Fruit fly (Drosophila melanogaster) whole organism, embryonic: ENCODE results near the gene Mst57Da.

ENCODE experiments used
- Atf6 ChIP-seq: fragments of 200-800 bp; sonication (Bioruptor generic); IDR thresholded peaks from 2 replicates; pipeline ENCODE4 v1.3.6; 2022; ENCODE audit warnings: missing biosample characterization, missing genetic modification characterization
- Blimp-1 ChIP-seq: fragments of 200-800 bp; sonication (Bioruptor generic); optimal IDR thresholded peaks from 3 replicates; lab custom pipeline; 2018; ENCODE audit warnings: missing biosample characterization, missing genetic modification characterization, mild to moderate bottlenecking, moderate library complexity, missing genetic modification reagents
- C15 ChIP-seq: fragments of 200-800 bp; sonication (Bioruptor generic); IDR thresholded peaks from 3 replicates; pipeline ENCODE4 v1.3.6; 2022; ENCODE audit warnings: missing biosample characterization, missing genetic modification characterization
- CG10543 ChIP-seq: fragments of 200-800 bp; sonication (Bioruptor generic); optimal IDR thresholded peaks from 3 replicates; lab custom pipeline; 2017; ENCODE audit warnings: missing biosample characterization, mild to moderate bottlenecking, missing genetic modification characterization, moderate library complexity
- CG11247 ChIP-seq: fragments of 200-800 bp; sonication (Bioruptor generic); IDR thresholded peaks from 2 replicates; pipeline ENCODE4 v1.3.6; 2022; ENCODE audit warnings: missing biosample characterization, missing genetic modification characterization
- CG12236 ChIP-seq: fragments of 200-800 bp; sonication (Bioruptor generic); optimal IDR thresholded peaks from 2 replicates; lab custom pipeline; 2016; ENCODE audit warnings: missing biosample characterization, missing genetic modification characterization
- CG1233 ChIP-seq: fragments of 200-800 bp; sonication (Bioruptor generic); optimal IDR thresholded peaks from 4 replicates; lab custom pipeline; 2018; ENCODE audit warnings: missing biosample characterization, mild to moderate bottlenecking, missing genetic modification characterization
- CG12391 ChIP-seq: fragments of 200-800 bp; sonication (Bioruptor generic); optimal IDR thresholded peaks from 3 replicates; lab custom pipeline; 2018; ENCODE audit warnings: missing biosample characterization, mild to moderate bottlenecking, missing genetic modification characterization, moderate library complexity
- CG13775 ChIP-seq: fragments of 200-800 bp; sonication (Bioruptor generic); optimal IDR thresholded peaks from 3 replicates; lab custom pipeline; 2017; ENCODE audit warnings: missing biosample characterization, mild to moderate bottlenecking, missing genetic modification characterization
- CG14014 ChIP-seq: fragments of 200-800 bp; sonication (Bioruptor generic); IDR thresholded peaks from 2 replicates; pipeline ENCODE4 v1.3.6; 2022; ENCODE audit warnings: missing biosample characterization, missing genetic modification characterization
- CG14667 ChIP-seq: fragments of 200-800 bp; sonication (Bioruptor generic); IDR thresholded peaks from 2 replicates; pipeline ENCODE4 v1.3.6; 2022; ENCODE audit warnings: missing biosample characterization, missing genetic modification characterization
- CG1529 ChIP-seq: fragments of 200-800 bp; sonication (Bioruptor generic); optimal IDR thresholded peaks from 3 replicates; lab custom pipeline; 2018; ENCODE audit warnings: missing biosample characterization, missing genetic modification characterization
- CG16779 ChIP-seq: fragments of 200-800 bp; sonication (Bioruptor generic); IDR thresholded peaks from 2 replicates; pipeline ENCODE4 v1.3.6; 2022; ENCODE audit warnings: missing biosample characterization, missing genetic modification characterization
- CG18262 ChIP-seq: fragments of 200-800 bp; optimal IDR thresholded peaks from 3 replicates; lab custom pipeline; 2019; ENCODE audit warnings: missing biosample characterization, mild to moderate bottlenecking, missing genetic modification characterization, moderate library complexity
- CG18619 ChIP-seq: fragments of 200-800 bp; sonication (Bioruptor generic); optimal IDR thresholded peaks from 3 replicates; lab custom pipeline; 2017; ENCODE audit warnings: missing biosample characterization, mild to moderate bottlenecking, missing genetic modification characterization
- CG3281 ChIP-seq: fragments of 200-800 bp; sonication (Bioruptor generic); optimal IDR thresholded peaks from 3 replicates; lab custom pipeline; 2017; ENCODE audit warnings: missing biosample characterization, mild to moderate bottlenecking, missing genetic modification characterization
- CG42726 ChIP-seq: fragments of 200-800 bp; sonication (Bioruptor generic); IDR thresholded peaks from 2 replicates; pipeline ENCODE4 v1.3.6; 2022; ENCODE audit warnings: missing biosample characterization, missing genetic modification characterization; ENCODE audit not compliant: partially characterized antibody
- CG6791 ChIP-seq: fragments of 200-800 bp; sonication (Bioruptor generic); IDR thresholded peaks from 3 replicates; pipeline ENCODE4 v1.3.6; 2022; ENCODE audit warnings: missing biosample characterization, missing genetic modification characterization; ENCODE audit not compliant: partially characterized antibody
- CG6854 ChIP-seq: fragments of 200-800 bp; sonication (Bioruptor generic); optimal IDR thresholded peaks from 3 replicates; lab custom pipeline; 2017; ENCODE audit warnings: missing biosample characterization, mild to moderate bottlenecking, missing genetic modification characterization
- CG7928 ChIP-seq: fragments of 200-800 bp; sonication (Bioruptor generic); optimal IDR thresholded peaks from 2 replicates; lab custom pipeline; 2017; ENCODE audit warnings: missing biosample characterization, mild to moderate bottlenecking, missing genetic modification characterization
- CG8944 ChIP-seq: fragments of 200-800 bp; sonication (Bioruptor generic); optimal IDR thresholded peaks from 3 replicates; lab custom pipeline; 2016; ENCODE audit warnings: missing biosample characterization, missing genetic modification characterization
- CG9932 ChIP-seq: fragments of 200-800 bp; sonication (Bioruptor generic); IDR thresholded peaks from 2 replicates; pipeline ENCODE4 v1.3.6; 2022; ENCODE audit warnings: missing biosample characterization, missing genetic modification characterization
- Fer1 ChIP-seq: fragments of 200-800 bp; sonication (Bioruptor generic); optimal IDR thresholded peaks from 2 replicates; lab custom pipeline; 2017; ENCODE audit warnings: missing biosample characterization, mild to moderate bottlenecking, missing genetic modification characterization
- Fer2 ChIP-seq: fragments of 200-800 bp; sonication (Bioruptor generic); optimal IDR thresholded peaks from 2 replicates; lab custom pipeline; 2018; ENCODE audit warnings: missing biosample characterization, mild to moderate bottlenecking, missing genetic modification characterization, moderate library complexity
- Fer3 ChIP-seq: fragments of 200-800 bp; sonication (Bioruptor generic); optimal IDR thresholded peaks from 2 replicates; lab custom pipeline; 2018; ENCODE audit warnings: missing biosample characterization, mild to moderate bottlenecking, missing genetic modification characterization, moderate library complexity
- Gug ChIP-seq: fragments of 200-800 bp; sonication (Bioruptor generic); IDR thresholded peaks from 4 replicates; pipeline ENCODE4 v1.3.6; 2022; ENCODE audit warnings: missing biosample characterization, missing genetic modification characterization
- Hr51 ChIP-seq, 2 experiments: fragments of 200-800 bp; sonication (Bioruptor generic); optimal IDR thresholded peaks; 2 replicates in 1 of 2; 3 replicates in 1 of 2; lab custom pipeline; 2016 to 2018; ENCODE audit warnings: missing biosample characterization in 2 of 2, missing genetic modification characterization in 2 of 2, mild to moderate bottlenecking in 1 of 2, moderate library complexity in 1 of 2
- NC2α ChIP-seq: fragments of 200-800 bp; sonication (Bioruptor generic); optimal IDR thresholded peaks from 2 replicates; lab custom pipeline; 2016; ENCODE audit warnings: missing biosample characterization, missing genetic modification characterization
- Nf-YA ChIP-seq: fragments of 200-800 bp; sonication (Bioruptor generic); IDR thresholded peaks from 2 replicates; pipeline ENCODE4 v1.3.6; 2022; ENCODE audit warnings: missing biosample characterization, missing genetic modification characterization
- Usf ChIP-seq: fragments of 200-800 bp; sonication (Bioruptor generic); optimal IDR thresholded peaks from 2 replicates; lab custom pipeline; 2017; ENCODE audit warnings: missing genotype, missing biosample characterization, missing genetic modification characterization
- Xrp1 ChIP-seq: fragments of 200-800 bp; sonication (Bioruptor generic); IDR thresholded peaks from 2 replicates; pipeline ENCODE4 v1.3.6; 2022; ENCODE audit warnings: missing biosample characterization, missing genetic modification characterization
- ab ChIP-seq: fragments of 200-800 bp; sonication (Bioruptor generic); optimal IDR thresholded peaks from 2 replicates; lab custom pipeline; 2016; ENCODE audit warnings: missing biosample characterization, missing genetic modification characterization
- bcd ChIP-seq: fragments of 200-800 bp; sonication (Bioruptor generic); optimal IDR thresholded peaks from 2 replicates; lab custom pipeline; 2017; ENCODE audit warnings: missing biosample characterization, mild to moderate bottlenecking, missing genetic modification characterization
- chn ChIP-seq: fragments of 200-800 bp; sonication (Bioruptor generic); optimal IDR thresholded peaks from 2 replicates; lab custom pipeline; 2016; ENCODE audit warnings: missing biosample characterization, missing genetic modification characterization
- eve ChIP-seq, 2 experiments: fragments of >200 bp; optimal IDR thresholded peaks; 2 replicates each; lab custom pipeline; 2017; ENCODE audit warnings: missing biosample characterization in 2 of 2, missing genetic modification characterization in 2 of 2
- ftz-f1 ChIP-seq: fragments of 200-800 bp; sonication (Bioruptor generic); optimal IDR thresholded peaks from 2 replicates; lab custom pipeline; 2016; ENCODE audit warnings: missing biosample characterization, missing genetic modification characterization
- grau ChIP-seq: fragments of 200-800 bp; optimal IDR thresholded peaks from 3 replicates; lab custom pipeline; 2019; ENCODE audit warnings: missing biosample characterization, mild to moderate bottlenecking, missing genetic modification characterization, moderate library complexity
- insv ChIP-seq, 2 experiments: fragments of 200-800 bp; sonication (Bioruptor generic); optimal IDR thresholded peaks; 3 replicates each; lab custom pipeline; 2016 to 2018; ENCODE audit warnings: missing biosample characterization in 2 of 2, missing genetic modification characterization in 2 of 2
- kay ChIP-seq: fragments of 200-800 bp; sonication (Bioruptor generic); optimal IDR thresholded peaks from 2 replicates; lab custom pipeline; 2016; ENCODE audit warnings: missing biosample characterization, missing genetic modification characterization
- pb ChIP-seq: fragments of 200-800 bp; sonication (Bioruptor generic); optimal IDR thresholded peaks from 3 replicates; lab custom pipeline; 2016; ENCODE audit warnings: missing biosample characterization, missing genetic modification characterization
- sd ChIP-seq: fragments of 200-800 bp; sonication (Bioruptor generic); optimal IDR thresholded peaks from 3 replicates; lab custom pipeline; 2018; ENCODE audit warnings: missing biosample characterization, mild to moderate bottlenecking, missing genetic modification characterization, moderate library complexity
- sna ChIP-seq: fragments of 200-800 bp; sonication (Bioruptor generic); IDR thresholded peaks from 2 replicates; pipeline ENCODE4 v1.3.6; 2022; ENCODE audit warnings: missing biosample characterization, missing genetic modification characterization; ENCODE audit not compliant: partially characterized antibody
- sob ChIP-seq: fragments of 200-800 bp; sonication (Bioruptor generic); IDR thresholded peaks from 2 replicates; pipeline ENCODE4 v1.3.6; 2022; ENCODE audit warnings: missing biosample characterization, missing genetic modification characterization
- tap ChIP-seq: fragments of 200-800 bp; optimal IDR thresholded peaks from 3 replicates; lab custom pipeline; 2019; ENCODE audit warnings: missing biosample characterization, mild to moderate bottlenecking, missing genetic modification characterization, moderate library complexity
- twi ChIP-seq: fragments of 200-800 bp; optimal IDR thresholded peaks from 2 replicates; lab custom pipeline; 2019; ENCODE audit warnings: missing biosample characterization, mild to moderate bottlenecking, missing genetic modification characterization, moderate library complexity
- unpg ChIP-seq: fragments of 200-800 bp; sonication (Bioruptor generic); optimal IDR thresholded peaks from 3 replicates; lab custom pipeline; 2018; ENCODE audit warnings: missing biosample characterization, mild to moderate bottlenecking, missing genetic modification characterization, moderate library complexity
- wor ChIP-seq: fragments of 200-800 bp; sonication (Bioruptor generic); IDR thresholded peaks from 2 replicates; pipeline ENCODE4 v1.3.6; 2022; ENCODE audit warnings: missing biosample characterization, missing genetic modification characterization
- z ChIP-seq: fragments of 200-800 bp; sonication (Bioruptor generic); IDR thresholded peaks from 3 replicates; pipeline ENCODE4 v1.3.6; 2022; ENCODE audit warnings: missing biosample characterization, missing genetic modification characterization
- zen2 ChIP-seq: fragments of 200-800 bp; sonication (Bioruptor generic); IDR thresholded peaks from 3 replicates; pipeline ENCODE4 v1.3.6; 2022; ENCODE audit warnings: missing biosample characterization, missing genetic modification characterization; ENCODE audit not compliant: partially characterized antibody

The Mst57Da gene

dm6 chr3R:25880198-25880970 lies 48.7 kb upstream of the Mst57Da start:
- TF ChIP-seq Xrp1 (GFP tag; lab: Robert Waterston, UW) (peak; percentile 67), NC2α (no peak), tap (tag; lab: Kevin White, UChicago) (peak; percentile 45), Blimp-1 (GFP tag; lab: Kevin White, UChicago) (peak; percentile 65), sd (no peak), CG16779 (GFP tag; lab: Robert Waterston, UW) (no peak), CG11247 (no peak), CG3281 (GFP tag; lab: Kevin White, UChicago) (peak; percentile 57), Atf6 (GFP tag; lab: Robert Waterston, UW) (no peak; the same call in 1 of the 2 replicates), z (GFP tag; lab: Robert Waterston, UW) (no peak), CG42726 (GFP tag; lab: Robert Waterston, UW) (no peak), CG18619 (peak; percentile 36), CG12236 (GFP tag; lab: Kevin White, UChicago) (no peak), CG6854 (GFP tag; lab: Kevin White, UChicago) (peak; percentile 51), Hr51 (GFP tag; optimal IDR thresholded peaks at IDR 0.05; lab: Kevin White, UChicago) (peak in 1 of 2 experiments; percentile 64), Fer2 (no peak), CG9932 (GFP tag; lab: Robert Waterston, UW) (peak; percentile 61), CG12391 (tag; lab: Kevin White, UChicago) (peak; percentile 72), Usf (GFP tag; lab: Kevin White, UChicago) (peak; percentile 4), twi (tag; lab: Kevin White, UChicago) (peak; percentile 56), zen2 (GFP tag; lab: Robert Waterston, UW) (no peak), bcd (peak; percentile 37), Gug (no peak; the same call in 3 of the 4 replicates), CG14014 (GFP tag; lab: Robert Waterston, UW) (0 out of 2 replicates have a peak, but pooled peaks have one; percentile 44), chn (GFP tag; lab: Kevin White, UChicago) (peak; percentile 28), C15 (GFP tag; lab: Robert Waterston, UW) (no peak), Fer3 (tag; lab: Kevin White, UChicago) (peak; percentile 32), CG6791 (GFP tag; lab: Robert Waterston, UW) (no peak), kay (no peak), CG1529 (GFP tag; lab: Kevin White, UChicago) (no peak), CG1233 (peak; percentile 35), ab (GFP tag; lab: Kevin White, UChicago) (no peak), CG18262 (tag; lab: Kevin White, UChicago) (peak; percentile 82), pb (no peak), grau (peak; percentile 76), eve (GFP tag; optimal IDR thresholded peaks at IDR 0.05; lab: Kevin White, UChicago) (no peak), insv (GFP tag; optimal IDR thresholded peaks at IDR 0.05; lab: Kevin White, UChicago) (no peak), Nf-YA (GFP tag; lab: Robert Waterston, UW) (no peak), CG7928 (GFP tag; lab: Kevin White, UChicago) (no peak), CG13775 (GFP tag; lab: Kevin White, UChicago) (peak; percentile 39), wor (0 out of 2 replicates have a peak, but pooled peaks have one; percentile 17), unpg (GFP tag; lab: Kevin White, UChicago) (peak; percentile 55), CG10543 (GFP tag; lab: Kevin White, UChicago) (no peak), sna (no peak), sob (0 out of 2 replicates have a peak, but pooled peaks have one; percentile 29), CG14667 (GFP tag; lab: Robert Waterston, UW) (no peak), ftz-f1 (GFP tag; lab: Kevin White, UChicago) (no peak), CG8944 (GFP tag; lab: Kevin White, UChicago) (no peak), Fer1 (GFP tag; lab: Kevin White, UChicago) (peak; percentile 49)
